Fruit fly (Drosophila melanogaster): Measurements from ENCODE around the gene iPLA2-VIA.

Gene iPLA2-VIA

dm6 chr3L:9855784-9856426 is 8.2 kb downstream of the iPLA2-VIA start (continued):
- TF ChIP-seq CG11093 (GFP tag; IDR thresholded peaks at IDR 0.05), result peak; percentile 97
- peak; percentile 98 for TF ChIP-seq az2 (GFP tag; optimal IDR thresholded peaks at IDR 0.05)
- TF ChIP-seq sens-2 (GFP tag; IDR thresholded peaks at IDR 0.05), result peak; percentile 98
- TF ChIP-seq CG34224 (GFP tag; IDR thresholded peaks at IDR 0.05; ENCODE audit: partially characterized antibody), result no peak
- peak; percentile 97 for TF ChIP-seq Ptx1 (GFP tag; IDR thresholded peaks at IDR 0.05)
- TF ChIP-seq croc (GFP tag; conservative IDR thresholded peaks at IDR 0.05), result peak; percentile 99
- TF ChIP-seq CG11398 (GFP tag; optimal IDR thresholded peaks at IDR 0.05), result peak; percentile 96
- TF ChIP-seq fd96Cb (tag; optimal IDR thresholded peaks at IDR 0.05), result peak; percentile 99
- peak; percentile 91 for TF ChIP-seq CG7271 (tag; optimal IDR thresholded peaks at IDR 0.05)
- TF ChIP-seq CG10979 (tag; optimal IDR thresholded peaks at IDR 0.05), result peak; percentile 100
- TF ChIP-seq Sox100B (GFP tag; optimal IDR thresholded peaks at IDR 0.05), result peak; percentile 98
- TF ChIP-seq CG5953 (GFP tag; IDR thresholded peaks at IDR 0.05), result peak; percentile 97
- TF ChIP-seq CG1529 (GFP tag; optimal IDR thresholded peaks at IDR 0.05), result peak; percentile 98
- TF ChIP-seq dysf (GFP tag; IDR thresholded peaks at IDR 0.05), result peak; percentile 97
- TF ChIP-seq sqz (GFP tag; optimal IDR thresholded peaks at IDR 0.05), result peak; percentile 93
- peak; percentile 76 for TF ChIP-seq ham (GFP tag; IDR thresholded peaks at IDR 0.05)
- peak; percentile 91 for TF ChIP-seq CrebB (tag; optimal IDR thresholded peaks at IDR 0.05)
- TF ChIP-seq abd-A (tag; optimal IDR thresholded peaks at IDR 0.05), result peak; percentile 58
- peak; percentile 87 for TF ChIP-seq wdn (GFP tag; IDR thresholded peaks at IDR 0.05)
- peak; percentile 51; the same call in 1 of the 2 replicates for TF ChIP-seq CkIIα-i1 (GFP tag; IDR thresholded peaks at IDR 0.05)
- no peak for TF ChIP-seq Bgb (GFP tag; IDR thresholded peaks at IDR 0.05; ENCODE audit: partially characterized antibody)
- TF ChIP-seq BEAF-32 (GFP tag; optimal IDR thresholded peaks at IDR 0.05), result no peak
- TF ChIP-seq nerfin-2 (GFP tag; IDR thresholded peaks at IDR 0.05; ENCODE audit: partially characterized antibody), result no peak
- TF ChIP-seq zen (tag; optimal IDR thresholded peaks at IDR 0.05), result peak; percentile 99
- peak; percentile 96 for TF ChIP-seq CG10565 (GFP tag; optimal IDR thresholded peaks at IDR 0.05)
- TF ChIP-seq eve (GFP tag; optimal IDR thresholded peaks at IDR 0.05), result peak; percentile 97 to 98
- peak; percentile 90 for TF ChIP-seq nom (GFP tag; optimal IDR thresholded peaks at IDR 0.05)
- TF ChIP-seq CG4617 (GFP tag; optimal IDR thresholded peaks at IDR 0.05; ENCODE audit: borderline replicate concordance), result peak; percentile 79
- peak; percentile 98 for TF ChIP-seq tin (GFP tag; optimal IDR thresholded peaks at IDR 0.05)
- peak; percentile 98 for TF ChIP-seq Optix (GFP tag; IDR thresholded peaks at IDR 0.05)
- TF ChIP-seq en (GFP tag; optimal IDR thresholded peaks at IDR 0.05), result peak; percentile 96
- TF ChIP-seq CG11247 (GFP tag; IDR thresholded peaks at IDR 0.05), result peak; percentile 95
- peak; percentile 88 for TF ChIP-seq gsb (GFP tag; IDR thresholded peaks at IDR 0.05)
- peak; percentile 90 for TF ChIP-seq klu (GFP tag; IDR thresholded peaks at IDR 0.05)
- TF ChIP-seq bowl (GFP tag; IDR thresholded peaks at IDR 0.05), result peak; percentile 89
- TF ChIP-seq CG9609 (GFP tag; optimal IDR thresholded peaks at IDR 0.05), result peak; percentile 97
- peak; percentile 93 for TF ChIP-seq Bteb2 (GFP tag; optimal IDR thresholded peaks at IDR 0.05)
- TF ChIP-seq pnt (GFP tag; optimal IDR thresholded peaks at IDR 0.05), result peak; percentile 98
- peak; percentile 97 for TF ChIP-seq CG30431 (GFP tag; optimal IDR thresholded peaks at IDR 0.05)
- TF ChIP-seq mirr (GFP tag; optimal IDR thresholded peaks at IDR 0.05), result peak; percentile 71
- TF ChIP-seq tll (GFP tag; optimal IDR thresholded peaks at IDR 0.05), result peak in 1 of 2 experiments; percentile 97
- no peak for TF ChIP-seq Trl (optimal IDR thresholded peaks at IDR 0.05)
- peak; percentile 98 for TF ChIP-seq Trl (GFP tag; optimal IDR thresholded peaks at IDR 0.05)
- peak; percentile 85 for TF ChIP-seq kay (GFP tag; optimal IDR thresholded peaks at IDR 0.05)
- TF ChIP-seq Atf6 (GFP tag; IDR thresholded peaks at IDR 0.05), result peak; percentile 92
- TF ChIP-seq trem (tag; optimal IDR thresholded peaks at IDR 0.05), result peak; percentile 97
- peak; percentile 97 for TF ChIP-seq lab (GFP tag; optimal IDR thresholded peaks at IDR 0.05)
- no peak for TF ChIP-seq HLH4C (GFP tag; IDR thresholded peaks at IDR 0.05; ENCODE audit: partially characterized antibody)
- peak; percentile 84 for TF ChIP-seq Myb (GFP tag; optimal IDR thresholded peaks at IDR 0.05)
- TF ChIP-seq lbe (GFP tag; optimal IDR thresholded peaks at IDR 0.05), result peak; percentile 81

All from whole organism, embryonic.